Worm (Caenorhabditis elegans) whole organism, L2 larva: Measurements from ENCODE around the gene R12C12.10.

Experiments used
- C34F6.9 ChIP-seq: fragments of 150-350 bp; optimal IDR thresholded peaks from 2 replicates; lab custom pipeline; 2014; ENCODE audit warnings: missing biosample characterization, missing genetic modification characterization
- F13H6.1 ChIP-seq: sonication (generic microtip); optimal IDR thresholded peaks from 2 replicates; lab custom pipeline; 2016; ENCODE audit warnings: missing genetic modification characterization, missing compliant biosample characterization
- R02D3.7 ChIP-seq: fragments of 150-350 bp; optimal IDR thresholded peaks from 2 replicates; lab custom pipeline; 2014; ENCODE audit warnings: missing biosample characterization, missing genetic modification characterization
- Y55F3AM.14 ChIP-seq: fragments of 200-800 bp; sonication (Bioruptor generic); optimal IDR thresholded peaks from 2 replicates; lab custom pipeline; 2018; ENCODE audit warnings: mild to moderate bottlenecking, missing genetic modification characterization, missing compliant biosample characterization
- ZK546.5 ChIP-seq: sonication (generic microtip); optimal IDR thresholded peaks from 2 replicates; lab custom pipeline; 2017; ENCODE audit warnings: missing biosample characterization, missing genetic modification characterization
- alr-1 ChIP-seq: fragments of 150-350 bp; optimal IDR thresholded peaks from 2 replicates; lab custom pipeline; 2014; ENCODE audit warnings: missing biosample characterization, missing genetic modification characterization
- aly-2 ChIP-seq: fragments of 150-350 bp; optimal IDR thresholded peaks from 2 replicates; lab custom pipeline; 2014; ENCODE audit warnings: missing biosample characterization, missing genetic modification characterization
- ama-1 ChIP-seq: fragments of 150-350 bp; optimal IDR thresholded peaks from 2 replicates; lab custom pipeline; 2018; ENCODE audit warnings: inconsistent platforms
- blmp-1 ChIP-seq: sonication (generic microtip); optimal IDR thresholded peaks from 2 replicates; lab custom pipeline; 2017; ENCODE audit warnings: missing genetic modification characterization, mild to moderate bottlenecking, missing compliant biosample characterization, antibody characterized with exemption, moderate library complexity; ENCODE audit not compliant: insufficient read depth
- ceh-16 ChIP-seq: fragments of 150-350 bp; optimal IDR thresholded peaks from 2 replicates; lab custom pipeline; 2014; ENCODE audit warnings: missing biosample characterization, missing genetic modification characterization
- ceh-82 ChIP-seq: fragments of 150-350 bp; optimal IDR thresholded peaks from 2 replicates; lab custom pipeline; 2014; ENCODE audit warnings: missing biosample characterization, missing genetic modification characterization
- crh-2 ChIP-seq: sonication (generic microtip); optimal IDR thresholded peaks from 2 replicates; lab custom pipeline; 2017; ENCODE audit warnings: missing biosample characterization, missing genetic modification characterization
- dmd-4 ChIP-seq: sonication (generic microtip); optimal IDR thresholded peaks from 2 replicates; lab custom pipeline; 2017; ENCODE audit warnings: missing biosample characterization, missing genetic modification characterization
- egl-27 ChIP-seq: sonication (generic microtip); optimal IDR thresholded peaks from 3 replicates; lab custom pipeline; 2017; ENCODE audit warnings: missing biosample characterization, missing genetic modification reagents, missing genetic modification characterization
- elt-1 ChIP-seq: fragments of 150-350 bp; optimal IDR thresholded peaks from 2 replicates; lab custom pipeline; 2014; ENCODE audit warnings: missing biosample characterization, missing genetic modification characterization
- elt-3 ChIP-seq: sonication (generic microtip); optimal IDR thresholded peaks from 2 replicates; lab custom pipeline; 2017; ENCODE audit warnings: missing biosample characterization, missing genetic modification characterization
- fos-1 ChIP-seq: fragments of 150-350 bp; optimal IDR thresholded peaks from 2 replicates; lab custom pipeline; 2014; ENCODE audit warnings: missing biosample characterization, missing genetic modification characterization
- gmeb-1 ChIP-seq: fragments of 150-350 bp; optimal IDR thresholded peaks from 2 replicates; lab custom pipeline; 2014; ENCODE audit warnings: missing biosample characterization, missing genetic modification characterization
- lin-13 ChIP-seq: fragments of 150-350 bp; optimal IDR thresholded peaks from 2 replicates; lab custom pipeline; 2014; ENCODE audit warnings: missing biosample characterization, missing genetic modification reagents, missing genetic modification characterization
- lin-39 ChIP-seq: fragments of 150-350 bp; optimal IDR thresholded peaks from 2 replicates; lab custom pipeline; 2014; ENCODE audit warnings: missing biosample characterization, missing genetic modification reagents, missing genetic modification characterization
- lsy-2 ChIP-seq, 2 experiments: fragments of 150-350 bp in 1 of 2; sonication (generic microtip) in 1 of 2; optimal IDR thresholded peaks; 2 replicates each; lab custom pipeline; 2014 to 2017; ENCODE audit warnings: missing biosample characterization in 2 of 2, missing genetic modification characterization in 2 of 2
- mab-5 ChIP-seq: fragments of 150-350 bp; optimal IDR thresholded peaks from 2 replicates; lab custom pipeline; 2014; ENCODE audit warnings: missing biosample characterization, missing genetic modification characterization
- mbf-1 ChIP-seq: sonication (generic microtip); optimal IDR thresholded peaks from 2 replicates; lab custom pipeline; 2017; ENCODE audit warnings: missing biosample characterization, missing genetic modification characterization
- mdl-1 ChIP-seq, 2 experiments: fragments of 150-350 bp in 1 of 2; sonication (generic microtip) in 1 of 2; optimal IDR thresholded peaks; 2 replicates each; lab custom pipeline; 2017; ENCODE audit warnings: missing biosample characterization in 2 of 2, missing genetic modification characterization in 2 of 2
- nhr-10 ChIP-seq: sonication (generic microtip); optimal IDR thresholded peaks from 2 replicates; lab custom pipeline; 2017; ENCODE audit warnings: missing biosample characterization, missing genetic modification characterization
- nhr-11 ChIP-seq: fragments of 150-350 bp; optimal IDR thresholded peaks from 2 replicates; lab custom pipeline; 2014; ENCODE audit warnings: missing biosample characterization, missing genetic modification characterization
- nhr-12 ChIP-seq: fragments of 150-350 bp; optimal IDR thresholded peaks from 2 replicates; lab custom pipeline; 2014; ENCODE audit warnings: missing biosample characterization, missing genetic modification characterization
- nhr-129 ChIP-seq: fragments of 150-350 bp; optimal IDR thresholded peaks from 2 replicates; lab custom pipeline; 2014; ENCODE audit warnings: missing biosample characterization, missing genetic modification characterization
- nhr-23 ChIP-seq: fragments of 150-350 bp; optimal IDR thresholded peaks from 2 replicates; lab custom pipeline; 2014; ENCODE audit warnings: missing biosample characterization, missing genetic modification reagents, missing genetic modification characterization
- nhr-25 ChIP-seq: fragments of 150-350 bp; sonication (generic microtip); optimal IDR thresholded peaks from 3 replicates; lab custom pipeline; 2014; ENCODE audit warnings: missing biosample characterization, missing genetic modification characterization
- nhr-6 ChIP-seq: fragments of 150-350 bp; optimal IDR thresholded peaks from 2 replicates; lab custom pipeline; 2014; ENCODE audit warnings: missing biosample characterization, missing genetic modification characterization
- nhr-77 ChIP-seq: fragments of 150-350 bp; optimal IDR thresholded peaks from 2 replicates; lab custom pipeline; 2014; ENCODE audit warnings: missing biosample characterization, missing genetic modification characterization
- peb-1 ChIP-seq: fragments of 150-350 bp; optimal IDR thresholded peaks from 2 replicates; lab custom pipeline; 2014; ENCODE audit warnings: missing biosample characterization, missing genetic modification characterization
- sem-4 ChIP-seq: fragments of 150-350 bp; optimal IDR thresholded peaks from 2 replicates; lab custom pipeline; 2014; ENCODE audit warnings: missing biosample characterization, missing genetic modification reagents, missing genetic modification characterization
- skn-1 ChIP-seq: sonication (generic microtip); optimal IDR thresholded peaks from 2 replicates; lab custom pipeline; 2017; ENCODE audit warnings: missing biosample characterization, missing genetic modification characterization
- sma-3 ChIP-seq: sonication (generic microtip); optimal IDR thresholded peaks from 2 replicates; lab custom pipeline; 2016; ENCODE audit warnings: missing genetic modification reagents, missing genetic modification characterization, missing compliant biosample characterization
- sma-9 ChIP-seq, 2 experiments: fragments of 150-350 bp in 1 of 2; sonication (generic microtip) in 1 of 2; optimal IDR thresholded peaks; 2 replicates each; lab custom pipeline; 2014 to 2016; ENCODE audit warnings: missing genetic modification characterization in 2 of 2, mild to moderate bottlenecking in 1 of 2, missing biosample characterization in 1 of 2, missing compliant biosample characterization in 1 of 2, missing genetic modification reagents in 1 of 2, moderate library complexity in 1 of 2
- snpc-4 ChIP-seq: fragments of 150-350 bp; optimal IDR thresholded peaks from 2 replicates; lab custom pipeline; 2014; ENCODE audit warnings: missing biosample characterization, missing genetic modification characterization
- unc-39 ChIP-seq: fragments of 150-350 bp; optimal IDR thresholded peaks from 2 replicates; lab custom pipeline; 2014; ENCODE audit warnings: missing biosample characterization, missing genetic modification characterization
- unc-55 ChIP-seq: fragments of 150-350 bp; sonication (generic microtip); optimal IDR thresholded peaks from 3 replicates; lab custom pipeline; 2014; ENCODE audit warnings: missing biosample characterization, missing genetic modification reagents, missing genetic modification characterization
- unc-62 ChIP-seq: fragments of 150-350 bp; optimal IDR thresholded peaks from 2 replicates; lab custom pipeline; 2014; ENCODE audit warnings: missing biosample characterization, missing genetic modification reagents, missing genetic modification characterization
- zag-1 ChIP-seq: fragments of 150-350 bp; optimal IDR thresholded peaks from 2 replicates; lab custom pipeline; 2014; ENCODE audit warnings: missing biosample characterization, missing genetic modification characterization
- ztf-11 ChIP-seq: sonication (generic microtip); optimal IDR thresholded peaks from 2 replicates; lab custom pipeline; 2017; ENCODE audit warnings: missing biosample characterization, missing genetic modification characterization
- ztf-4 ChIP-seq: fragments of 150-350 bp; optimal IDR thresholded peaks from 2 replicates; lab custom pipeline; 2014; ENCODE audit warnings: missing biosample characterization, missing genetic modification characterization

The R12C12.10 gene

DNA sequence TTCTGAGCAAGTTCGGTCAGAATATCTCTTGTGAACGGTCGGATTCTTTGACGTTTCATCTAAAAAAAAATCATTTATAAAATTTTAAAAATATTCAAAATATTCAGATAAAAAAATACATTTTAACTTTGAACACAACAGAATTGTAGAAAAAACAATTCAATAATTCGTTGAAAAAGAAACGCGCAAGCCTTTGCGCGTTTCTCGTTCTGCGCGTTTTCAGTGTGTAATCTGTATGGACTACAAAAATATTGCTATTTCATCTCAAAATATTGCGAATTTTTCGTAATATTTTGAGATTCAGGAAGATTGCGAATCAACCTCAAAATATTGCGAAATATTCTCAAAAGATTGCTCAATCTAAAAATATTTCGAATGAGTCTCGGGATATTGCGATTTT, 12.9 kb upstream of the R12C12.10 start, which contains the start of gene R12C12.7:
Gene R12C12.7, minus strand, starts transcription at position 59 of the 400 bp plus-strand sequence.
- TF ChIP-seq unc-55 (GFP tag; lab: Kevin White, UChicago) (peak; percentile 19), egl-27 (tag; lab: Kevin White, UChicago) (no peak)
- TF ChIP-seq, all 48 proteins: peak for 1

DNA sequence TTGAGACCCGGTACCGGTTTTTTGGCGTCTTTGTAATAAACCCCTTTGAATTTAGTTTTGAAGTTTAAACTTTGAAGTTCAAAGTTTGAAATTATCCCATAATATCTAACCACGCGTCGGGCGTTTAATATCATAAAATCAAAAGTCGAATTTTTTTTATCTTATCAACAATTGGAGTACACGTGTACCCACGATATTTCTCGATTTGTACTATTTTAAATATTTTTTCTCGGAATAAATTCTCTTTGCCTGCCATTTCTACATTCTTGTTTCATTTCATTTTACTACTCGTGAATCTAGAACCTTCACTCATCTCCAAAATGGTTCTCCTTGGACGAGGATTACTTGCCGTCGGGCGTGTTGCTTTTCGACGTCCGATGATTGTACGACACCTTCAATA, 7.1 kb upstream of the R12C12.10 start, which contains the start of gene gldc-1:
Gene gldc-1, plus strand, starts transcription at position 301 of the 400 bp plus-strand sequence.
- no peak for TF ChIP-seq lin-39
- peak; percentile 33 for TF ChIP-seq fos-1 (tag; lab: Kevin White, UChicago)
- no peak for TF ChIP-seq ztf-4 (tag; lab: Kevin White, UChicago)
- peak; percentile 51 for TF ChIP-seq sma-9 (GFP tag; optimal IDR thresholded peaks at IDR 0.05; lab: Kevin White, UChicago)
- no peak for TF ChIP-seq sma-9 (tag; optimal IDR thresholded peaks at IDR 0.05; lab: Kevin White, UChicago)
- no peak for TF ChIP-seq skn-1 (tag; lab: Kevin White, UChicago)
- TF ChIP-seq sma-3: no peak
- no peak for TF ChIP-seq elt-1 (tag; lab: Kevin White, UChicago)
- TF ChIP-seq crh-2 (tag; lab: Kevin White, UChicago): peak; percentile 11
- TF ChIP-seq aly-2 (tag; lab: Kevin White, UChicago): no peak

DNA sequence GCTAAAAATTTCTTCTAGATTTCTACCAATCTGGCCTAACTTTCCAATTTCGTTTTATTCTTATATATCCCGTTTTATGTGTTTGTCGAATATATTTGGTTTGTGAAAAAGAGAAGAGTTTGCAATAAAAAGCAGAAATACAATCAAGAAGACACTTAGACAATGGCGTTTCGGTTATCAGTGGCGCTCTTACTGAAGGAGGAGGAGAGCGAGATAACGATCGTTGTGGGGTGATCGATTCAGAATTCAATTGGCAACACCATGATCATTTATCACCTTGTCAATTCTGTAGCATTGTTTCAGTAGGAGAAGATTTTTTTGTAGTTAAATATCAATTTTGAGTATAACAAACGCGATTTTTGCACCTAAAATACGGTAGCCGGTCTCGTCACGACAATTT, 6.5 kb upstream of the R12C12.10 start:
- TF ChIP-seq peb-1 (tag; lab: Kevin White, UChicago): no peak
- peak; percentile 59 for TF ChIP-seq sma-9 (GFP tag; optimal IDR thresholded peaks at IDR 0.05; lab: Kevin White, UChicago)
- TF ChIP-seq sma-9 (tag; optimal IDR thresholded peaks at IDR 0.05; lab: Kevin White, UChicago): no peak
- TF ChIP-seq ZK546.5 (tag; lab: Kevin White, UChicago): no peak
- no peak for TF ChIP-seq nhr-77 (tag; lab: Kevin White, UChicago)
- TF ChIP-seq fos-1 (tag; lab: Kevin White, UChicago): peak; percentile 57
- TF ChIP-seq lin-13 (GFP tag; lab: Kevin White, UChicago): no peak
- TF ChIP-seq crh-2 (tag; lab: Kevin White, UChicago): peak; percentile 54
- TF ChIP-seq sma-3: peak; percentile 3
- TF ChIP-seq nhr-129 (tag; lab: Kevin White, UChicago): no peak
- no peak for TF ChIP-seq mdl-1 (tag; optimal IDR thresholded peaks at IDR 0.05; lab: Kevin White, UChicago)
- peak; percentile 3 for TF ChIP-seq gmeb-1 (tag; lab: Kevin White, UChicago)

DNA sequence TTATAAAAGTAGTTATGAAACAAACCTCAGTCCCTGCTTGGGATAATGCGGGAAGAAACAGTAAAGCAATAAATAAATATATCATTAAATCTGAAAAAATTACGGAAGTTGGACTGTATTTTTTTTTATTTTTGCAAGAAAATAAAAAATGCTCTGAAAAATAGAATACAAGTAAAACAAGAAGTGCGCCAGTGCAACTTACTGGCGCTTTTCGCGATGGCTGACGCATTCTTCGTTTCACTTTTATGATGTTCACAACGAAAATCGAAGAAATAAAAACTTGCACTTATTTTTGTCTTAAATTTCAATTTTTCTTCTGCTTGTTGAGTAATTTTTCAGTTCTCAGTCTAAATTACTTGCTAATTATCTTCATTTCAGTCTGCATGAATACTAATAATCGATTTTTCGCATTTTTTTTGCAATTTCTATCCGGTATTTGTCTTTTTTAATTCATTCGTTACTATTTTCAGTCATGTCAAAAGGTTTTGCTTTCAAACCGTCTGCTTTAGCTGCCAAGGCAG, 4.6 kb upstream of the R12C12.10 start, which contains the start of the genes R12C12.6 and ran-5:
Gene R12C12.6, minus strand, starts transcription at position 229 of the 521 bp plus-strand sequence.
Gene ran-5, plus strand, starts transcription at position 471 of the 521 bp plus-strand sequence.
- TF ChIP-seq R02D3.7 (tag; lab: Kevin White, UChicago) (peak; percentile 37), nhr-77 (tag; lab: Kevin White, UChicago) (no peak), nhr-11 (tag; lab: Kevin White, UChicago) (no peak), ZK546.5 (tag; lab: Kevin White, UChicago) (no peak), gmeb-1 (tag; lab: Kevin White, UChicago) (peak; percentile 89), snpc-4 (tag; lab: Kevin White, UChicago) (peak; percentile 53), egl-27 (tag; lab: Kevin White, UChicago) (peak; percentile 71), nhr-23 (tag; lab: Kevin White, UChicago) (no peak), skn-1 (tag; lab: Kevin White, UChicago) (no peak), elt-1 (tag; lab: Kevin White, UChicago) (no peak), lin-39 (no peak), mdl-1 (tag; optimal IDR thresholded peaks at IDR 0.05; lab: Kevin White, UChicago) (peak in 1 of 2 experiments; percentile 32), unc-62 (GFP tag; lab: Kevin White, UChicago) (peak; percentile 5), crh-2 (tag; lab: Kevin White, UChicago) (peak; percentile 84), fos-1 (tag; lab: Kevin White, UChicago) (peak; percentile 71), dmd-4 (no peak), nhr-25 (tag; lab: Kevin White, UChicago) (peak; percentile 85), blmp-1 (tag; lab: Kevin White, UChicago) (peak; percentile 27), ceh-16 (tag; lab: Kevin White, UChicago) (peak; percentile 70), nhr-129 (tag; lab: Kevin White, UChicago) (peak; percentile 67), mbf-1 (tag; lab: Kevin White, UChicago) (no peak), ceh-82 (tag; lab: Kevin White, UChicago) (no peak), nhr-12 (no peak), C34F6.9 (tag; lab: Kevin White, UChicago) (peak; percentile 91), F13H6.1 (peak; percentile 83), alr-1 (no peak), Y55F3AM.14 (GFP tag; lab: Kevin White, UChicago) (no peak), elt-3 (tag; lab: Kevin White, UChicago) (no peak), ztf-4 (tag; lab: Kevin White, UChicago) (peak; percentile 60), nhr-6 (tag; lab: Kevin White, UChicago) (peak; percentile 76), ztf-11 (tag; lab: Kevin White, UChicago) (no peak), lsy-2 (tag; optimal IDR thresholded peaks at IDR 0.05; lab: Kevin White, UChicago) (peak; percentile 87 to 93), nhr-10 (tag; lab: Kevin White, UChicago) (peak; percentile 50), sem-4 (tag; lab: Kevin White, UChicago) (peak; percentile 70), unc-39 (no peak), mab-5 (tag; lab: Kevin White, UChicago) (peak; percentile 83), zag-1 (tag; lab: Kevin White, UChicago) (no peak), peb-1 (tag; lab: Kevin White, UChicago) (no peak), ama-1 (lab: Kevin White, UChicago) (peak; percentile 64), sma-3 (peak; percentile 76)
